Fruit fly (Drosophila melanogaster) whole organism: ENCODE data around the gene Pat1.

Experiments
- CG8478 ChIP-seq: fragments of >200 bp; optimal IDR thresholded peaks from 2 replicates; lab custom pipeline; 2018; ENCODE audit warnings: inconsistent platforms
- Dll ChIP-seq: fragments of >200 bp; optimal IDR thresholded peaks from 2 replicates; lab custom pipeline; 2017
- EcR ChIP-seq, 2 experiments: fragments of >200 bp; optimal IDR thresholded peaks; 2 replicates each; lab custom pipeline; 2017; ENCODE audit warnings: missing biosample characterization in 2 of 2, missing genetic modification characterization in 2 of 2, missing genetic modification reagents in 2 of 2
- pan ChIP-seq: fragments of >200 bp; optimal IDR thresholded peaks from 2 replicates; lab custom pipeline; 2017
- psq ChIP-seq: fragments of >200 bp; optimal IDR thresholded peaks from 2 replicates; lab custom pipeline; 2017
- usp ChIP-seq: fragments of >200 bp; optimal IDR thresholded peaks from 2 replicates; lab custom pipeline; 2017; ENCODE audit warnings: missing biosample characterization, missing genetic modification characterization, mixed read lengths

Gene Pat1

DNA sequence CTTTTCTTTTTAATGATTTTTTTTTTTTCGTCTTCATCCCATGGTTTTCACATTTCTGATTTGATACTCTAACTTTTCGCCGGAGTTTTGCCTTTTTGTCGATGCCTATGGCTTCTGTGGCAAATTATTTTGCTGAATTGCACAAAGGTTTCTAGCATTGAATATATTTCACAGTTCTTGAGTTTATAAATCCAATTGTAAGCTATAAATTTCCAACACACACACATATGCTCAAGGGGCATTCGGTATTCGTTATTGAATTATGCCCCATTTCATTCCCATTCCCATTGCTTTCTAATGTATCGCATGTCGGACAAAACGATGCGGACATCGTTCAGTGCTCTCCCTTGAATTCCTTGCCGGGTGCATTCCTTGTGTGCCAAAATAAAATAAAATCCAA lies 24.9 kb downstream of the Pat1 start:
- TF ChIP-seq CG8478 (lab: Kevin White, UChicago) (no peak), Dll (no peak), psq (lab: Kevin White, UChicago) (no peak), usp (no peak), EcR (GFP tag; optimal IDR thresholded peaks at IDR 0.05; lab: Kevin White, UChicago) (no peak), pan (no peak)

DNA sequence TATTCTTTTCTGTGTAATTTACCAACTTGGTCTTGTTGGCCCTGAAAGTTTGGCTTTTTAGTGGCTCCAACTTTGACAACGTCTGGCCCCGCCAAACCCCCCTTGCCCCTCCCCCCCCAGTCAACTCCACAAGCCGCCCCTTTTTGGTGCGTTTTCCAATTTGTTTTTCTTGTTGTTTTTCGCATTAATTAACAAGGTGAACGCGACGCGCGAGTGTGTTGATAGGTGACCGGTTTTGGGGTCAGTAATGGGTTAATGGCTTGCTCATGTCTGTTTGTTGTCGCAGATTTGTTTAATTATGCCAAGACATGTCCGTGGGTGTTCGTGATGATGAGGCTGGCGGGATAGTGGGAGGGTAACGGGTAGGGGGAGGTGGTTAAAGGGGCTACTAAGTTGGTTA lies 26.2 kb downstream of the Pat1 start:
- TF ChIP-seq psq (lab: Kevin White, UChicago) (no peak), EcR (GFP tag; optimal IDR thresholded peaks at IDR 0.05; lab: Kevin White, UChicago) (no peak), CG8478 (lab: Kevin White, UChicago) (no peak), Dll (no peak), pan (no peak), usp (no peak)

DNA sequence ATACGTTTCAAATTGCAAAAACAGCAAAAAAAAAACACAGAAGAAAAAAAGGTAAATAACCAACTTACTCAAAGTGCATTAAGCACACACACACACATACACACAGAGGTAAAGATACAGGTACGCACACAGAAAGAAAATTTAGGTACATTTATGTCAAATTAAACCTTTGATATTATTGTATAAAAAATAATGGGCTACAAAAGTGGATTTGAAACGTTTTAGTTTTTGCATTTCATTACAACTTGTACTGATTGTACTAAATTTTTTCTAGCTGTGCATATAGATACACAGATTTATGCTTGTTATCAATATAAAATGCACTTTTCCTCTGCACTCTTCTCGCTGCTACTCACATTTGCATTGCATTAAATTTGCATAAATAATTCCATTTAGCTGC lies 26.8 kb downstream of the Pat1 start:
- TF ChIP-seq pan, result no peak
- TF ChIP-seq psq (lab: Kevin White, UChicago), result no peak
- no peak for TF ChIP-seq EcR (GFP tag; optimal IDR thresholded peaks at IDR 0.05; lab: Kevin White, UChicago)
- TF ChIP-seq Dll, result no peak
- TF ChIP-seq CG8478 (lab: Kevin White, UChicago), result no peak
- no peak for TF ChIP-seq usp

DNA sequence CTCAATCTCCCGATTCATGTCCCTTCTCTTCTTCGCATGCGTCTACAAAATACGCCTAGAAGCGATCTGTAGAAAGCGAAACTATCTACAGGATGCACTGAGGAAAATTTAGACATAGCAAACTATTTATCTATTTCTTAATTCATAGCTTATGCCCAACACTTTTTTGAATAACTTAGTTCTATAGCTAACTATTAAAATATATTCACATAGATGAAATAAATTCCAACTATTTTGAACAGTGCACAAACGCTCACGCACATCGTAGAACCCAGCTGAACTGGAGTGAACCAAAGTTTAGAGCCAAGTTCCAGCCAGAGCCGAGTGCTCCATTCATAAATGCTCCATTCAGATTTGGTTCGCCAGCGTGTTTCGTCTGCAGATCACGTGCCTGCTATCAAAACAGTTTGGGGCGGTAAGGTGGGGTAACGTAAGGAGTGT lies 31.0 kb downstream of the Pat1 start:
- TF ChIP-seq Dll (no peak), EcR (GFP tag; optimal IDR thresholded peaks at IDR 0.05; lab: Kevin White, UChicago) (peak in 1 of 2 experiments; percentile 1)

DNA sequence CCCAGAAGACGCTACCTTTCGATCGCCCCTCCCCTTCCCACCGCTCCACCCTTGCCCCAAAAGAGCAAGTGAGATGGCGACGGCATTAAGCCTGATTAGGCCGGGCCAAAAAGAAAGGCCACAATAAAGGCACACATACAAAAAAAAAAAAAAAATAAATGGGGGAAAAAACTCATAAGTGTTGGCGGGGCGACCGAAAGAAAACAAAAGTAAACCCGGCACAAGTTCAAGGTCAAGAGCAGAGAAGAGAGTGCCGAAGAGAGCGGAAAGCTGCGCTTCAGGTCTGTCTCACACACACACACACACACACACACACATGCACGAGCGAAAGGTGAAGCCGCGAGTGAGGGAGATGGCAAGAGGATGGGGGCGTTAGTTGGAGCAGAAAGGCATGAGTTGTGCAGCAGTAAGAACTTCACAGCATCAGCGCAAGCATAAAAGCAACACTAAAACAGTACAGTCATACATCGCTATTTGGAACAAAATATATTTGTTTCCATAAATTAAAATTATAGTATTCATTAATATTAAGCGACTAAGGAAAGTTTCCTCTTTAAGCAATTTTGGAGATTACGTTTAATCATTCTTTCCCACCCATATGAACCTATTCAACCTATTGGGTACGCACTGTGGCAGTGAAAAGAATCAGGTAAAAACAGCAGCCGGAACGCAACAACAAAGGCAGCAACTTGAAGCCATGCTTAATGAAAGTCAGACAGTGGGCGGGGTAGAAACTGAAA lies 33.6 kb downstream of the Pat1 start:
- no peak for TF ChIP-seq psq (lab: Kevin White, UChicago)
- TF ChIP-seq usp, result no peak
- peak in 1 of 2 experiments; percentile 22 for TF ChIP-seq EcR (GFP tag; optimal IDR thresholded peaks at IDR 0.05; lab: Kevin White, UChicago)
- no peak for TF ChIP-seq CG8478 (lab: Kevin White, UChicago)
- TF ChIP-seq pan, result no peak
- no peak for TF ChIP-seq Dll

DNA sequence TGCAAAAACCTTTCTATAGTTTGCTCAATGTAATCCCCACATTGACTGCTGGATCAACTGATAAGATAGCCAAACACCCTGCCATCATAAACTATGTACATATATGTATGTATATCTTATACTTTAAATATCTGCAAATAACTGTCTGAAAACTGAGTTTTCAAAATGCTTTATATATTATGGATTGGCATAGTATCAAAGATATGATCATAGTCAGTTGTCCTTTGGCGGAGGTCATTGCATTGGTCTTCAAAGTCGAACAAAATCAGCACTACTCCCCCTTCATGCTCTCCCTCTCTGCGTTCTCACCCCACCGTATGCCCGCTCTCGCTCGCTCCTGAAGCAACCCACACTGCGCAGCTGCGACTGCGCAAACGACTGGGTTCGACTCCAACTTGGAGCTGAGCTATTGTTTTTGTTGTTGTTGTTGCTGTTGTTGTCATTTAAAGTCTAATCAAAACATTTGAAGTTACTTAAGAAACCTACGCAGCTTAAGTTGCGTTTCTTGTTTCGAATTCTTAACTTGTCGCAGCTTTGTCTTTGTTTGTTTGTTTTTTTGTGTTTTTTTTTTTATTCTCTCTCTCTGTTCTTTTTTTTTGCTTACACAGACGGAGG lies 34.5 kb downstream of the Pat1 start:
- TF ChIP-seq Dll (no peak), psq (lab: Kevin White, UChicago) (no peak), usp (no peak), pan (no peak), CG8478 (lab: Kevin White, UChicago) (no peak), EcR (GFP tag; optimal IDR thresholded peaks at IDR 0.05; lab: Kevin White, UChicago) (no peak)

DNA sequence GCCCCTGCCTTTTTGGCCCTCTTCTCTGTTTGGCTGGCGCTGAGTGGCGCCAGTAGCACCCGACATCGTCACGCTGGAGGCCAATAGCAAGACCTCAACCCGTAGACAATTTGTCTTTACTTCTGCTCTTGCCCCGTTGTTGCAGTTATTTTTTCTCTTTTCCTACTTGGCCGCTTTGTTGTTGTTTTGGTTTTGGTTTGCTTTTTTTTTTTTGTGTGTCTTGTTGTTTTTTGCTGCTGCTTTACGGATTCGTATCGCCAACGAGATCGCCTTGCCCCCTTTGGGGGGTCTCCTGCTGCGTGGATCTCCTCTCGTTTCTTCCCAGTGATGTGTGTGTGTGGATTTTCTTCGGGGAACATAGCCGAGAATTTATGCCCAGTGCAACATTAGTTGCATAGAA lies 41.3 kb downstream of the Pat1 start:
- TF ChIP-seq EcR (GFP tag; optimal IDR thresholded peaks at IDR 0.05; lab: Kevin White, UChicago) (no peak), usp (no peak), Dll (no peak), CG8478 (lab: Kevin White, UChicago) (no peak), psq (lab: Kevin White, UChicago) (no peak), pan (no peak)

DNA sequence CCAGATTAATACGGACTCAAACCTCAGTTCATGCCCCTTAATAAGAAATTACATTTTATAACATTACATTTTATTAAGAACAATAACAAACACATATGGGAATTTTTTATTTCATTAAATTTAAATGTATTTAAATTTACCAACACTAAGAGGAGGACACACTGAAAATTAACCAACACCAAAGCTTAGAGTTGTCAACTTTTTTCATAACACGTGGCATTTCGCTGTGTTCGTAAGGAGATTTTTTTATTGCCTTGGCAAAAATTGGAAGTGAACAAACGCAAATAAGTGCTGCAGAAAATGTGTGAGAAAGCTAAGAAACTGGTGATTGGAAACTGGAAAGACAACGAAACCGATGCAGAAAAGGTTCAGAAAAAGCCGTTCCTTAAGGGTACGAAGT lies 43.1 kb downstream of the Pat1 start, which contains the start of gene CG14443:
CG14443 (plus strand) TSS at position 301 of the 400 bp plus-strand sequence.
- TF ChIP-seq psq (lab: Kevin White, UChicago) (no peak), Dll (no peak), EcR (GFP tag; optimal IDR thresholded peaks at IDR 0.05; lab: Kevin White, UChicago) (no peak), usp (no peak), CG8478 (lab: Kevin White, UChicago) (no peak), pan (no peak)

DNA sequence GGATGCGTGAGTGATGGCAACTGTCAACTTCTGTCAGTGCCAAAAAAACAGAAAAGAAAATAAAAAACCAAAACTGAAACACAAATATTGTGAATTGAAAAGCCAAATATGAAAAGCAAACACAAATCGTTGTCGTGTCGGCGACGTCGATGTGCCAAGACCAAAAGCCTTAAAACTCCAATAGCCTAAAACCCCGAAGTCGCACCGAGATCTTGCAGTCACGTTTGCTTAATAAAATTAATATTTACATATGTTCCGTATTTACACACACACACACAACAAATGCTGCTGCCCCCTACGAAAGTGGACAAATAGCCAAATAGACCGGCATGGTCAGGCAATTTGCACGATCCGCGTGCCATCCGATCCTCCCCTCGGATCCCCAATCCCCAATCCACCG lies 47.5 kb downstream of the Pat1 start:
- TF ChIP-seq pan, result no peak
- TF ChIP-seq psq (lab: Kevin White, UChicago), result no peak
- no peak for TF ChIP-seq Dll
- TF ChIP-seq CG8478 (lab: Kevin White, UChicago), result no peak
- no peak for TF ChIP-seq usp
- no peak for TF ChIP-seq EcR (GFP tag; optimal IDR thresholded peaks at IDR 0.05; lab: Kevin White, UChicago)

DNA sequence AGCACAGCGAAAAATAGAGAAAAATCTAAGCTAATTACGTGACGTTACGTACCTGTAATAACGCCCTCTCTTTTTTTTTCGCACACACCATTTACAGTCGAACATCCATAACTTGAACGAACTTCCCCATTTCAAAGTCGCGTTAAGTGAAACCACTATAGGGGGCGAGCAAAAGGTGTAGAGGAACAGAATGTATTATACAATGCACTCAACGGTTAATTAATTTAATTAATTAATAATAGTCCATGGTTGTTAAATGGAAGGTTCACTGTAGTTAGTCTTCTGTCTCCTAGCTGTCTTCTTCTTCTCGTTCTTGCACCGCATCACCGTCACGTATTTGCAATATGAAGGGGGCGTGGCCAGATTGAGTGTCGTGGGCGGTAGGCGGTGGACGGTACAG lies 51.0 kb downstream of the Pat1 start:
- TF ChIP-seq pan, result no peak
- TF ChIP-seq Dll, result no peak
- TF ChIP-seq psq (lab: Kevin White, UChicago), result no peak
- TF ChIP-seq usp, result no peak
- no peak for TF ChIP-seq CG8478 (lab: Kevin White, UChicago)
- TF ChIP-seq EcR (GFP tag; optimal IDR thresholded peaks at IDR 0.05; lab: Kevin White, UChicago), result no peak

DNA sequence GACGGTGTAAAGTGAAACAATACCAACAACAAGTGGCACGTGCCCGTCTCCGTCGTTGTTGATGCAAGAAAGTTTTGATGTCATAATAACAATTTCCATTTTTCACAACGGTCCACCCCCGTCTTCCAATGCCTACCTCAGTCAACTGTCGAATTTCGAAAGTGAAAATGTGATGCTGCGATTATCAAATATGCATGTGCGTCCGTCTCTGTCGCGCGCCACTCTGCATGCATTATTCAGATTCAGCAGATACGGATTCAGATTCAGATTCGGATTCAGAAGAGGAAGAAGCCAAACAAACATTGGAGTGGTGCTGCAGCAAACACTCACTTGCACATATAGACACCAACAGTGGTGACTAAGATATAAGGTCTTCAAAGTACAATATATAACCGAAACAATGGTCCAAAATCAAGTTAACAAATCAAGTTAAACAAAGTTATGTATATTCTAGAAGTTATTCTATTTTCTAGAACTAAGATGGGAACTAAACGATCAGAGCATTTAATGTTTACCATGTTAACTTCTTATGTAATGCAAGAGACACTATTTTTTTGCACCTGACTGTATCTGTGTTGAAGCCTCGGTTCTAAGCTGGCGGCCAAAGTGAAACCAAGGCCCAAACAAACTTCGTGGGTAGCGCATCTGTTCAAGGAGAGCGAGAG lies 52.1 kb downstream of the Pat1 start:
- TF ChIP-seq usp (no peak), Dll (no peak), psq (lab: Kevin White, UChicago) (no peak), pan (no peak)
